Fruit fly (Drosophila melanogaster) S2 (cell line): ENCODE measurements around the gene Gos28.
A peak's percentile ranks its signal among the peaks of the same experiment; 100 is the strongest.

ENCODE experiments used
- CG8478 ChIP-seq: fragments of >200 bp; optimal IDR thresholded peaks from 2 replicates; lab custom pipeline; 2018
- CTCF ChIP-seq, 2 experiments: fragments of >200 bp; optimal IDR thresholded peaks; 2 replicates each; lab custom pipeline; 2018

DNA sequence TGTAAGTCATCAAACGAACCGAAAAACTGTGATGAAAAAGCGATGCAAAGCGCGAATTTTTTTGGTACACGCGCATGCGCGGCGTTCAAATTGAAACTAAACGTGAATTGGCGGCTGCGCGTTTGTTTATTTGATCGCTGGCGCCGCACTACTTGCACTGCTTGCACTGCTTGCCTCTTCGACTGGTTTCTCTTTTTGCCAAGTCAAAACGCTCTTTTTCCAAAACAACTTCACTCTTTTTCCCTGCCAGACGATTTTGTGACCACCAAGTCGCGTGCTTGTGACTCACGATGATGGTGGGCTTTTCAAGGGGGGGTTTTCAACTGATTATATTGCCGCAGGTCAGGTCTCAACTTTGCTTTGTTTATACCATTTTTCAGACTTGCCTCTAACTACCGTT, 42.3 kb upstream of the Gos28 start, which contains the start of gene CG14304:
- no peak for TF ChIP-seq CG8478 (lab: Kevin White, UChicago)
- peak; percentile 6 to 18 for TF ChIP-seq CTCF (optimal IDR thresholded peaks at IDR 0.05; lab: Kevin White, UChicago)
